Worm (Caenorhabditis elegans) whole organism, L4/young adult: ENCODE data around the gene Y38H6C.20.

ENCODE experiments used
- W03F9.2 ChIP-seq: fragments of 150-350 bp; optimal IDR thresholded peaks from 2 replicates; lab custom pipeline; 2014; ENCODE audit warnings: missing biosample characterization, missing genetic modification characterization
- dao-5 ChIP-seq: sonication (generic microtip); optimal IDR thresholded peaks from 2 replicates; lab custom pipeline; 2016; ENCODE audit warnings: missing genotype, missing genetic modification characterization, moderate library complexity, missing compliant biosample characterization
- him-1 ChIP-seq: sonication (generic microtip); optimal IDR thresholded peaks from 2 replicates; lab custom pipeline; 2016; ENCODE audit warnings: missing genotype, missing genetic modification reagents, missing genetic modification characterization, missing compliant biosample characterization

ce11 chrV:20579534-20579933, 28.5 kb upstream of the Y38H6C.20 start, which contains the start of gene F26F2.8:
- TF ChIP-seq him-1 (tag; lab: Kevin White, UChicago), result no peak
- no peak for TF ChIP-seq W03F9.2 (tag; lab: Kevin White, UChicago)
- no peak for TF ChIP-seq dao-5
